Worm (Caenorhabditis elegans) whole organism, young adult: Measurements from ENCODE around the gene npp-3.

ENCODE experiments used
- B0261.1 ChIP-seq: sonication (generic microtip); optimal IDR thresholded peaks from 2 replicates; lab custom pipeline; 2016; ENCODE audit warnings: mild to moderate bottlenecking, missing genetic modification characterization, moderate library complexity, missing compliant biosample characterization
- C06A6.2 ChIP-seq: fragments of 200-800 bp; sonication (Bioruptor generic); conservative IDR thresholded peaks from 2 replicates; pipeline ENCODE4 v1.3.6; 2022; ENCODE audit warnings: missing genetic modification characterization, missing compliant biosample characterization
- C17E4.6 ChIP-seq: fragments of 200-800 bp; sonication (Bioruptor generic); IDR thresholded peaks from 2 replicates; pipeline ENCODE4 v1.3.6; 2022; ENCODE audit warnings: missing genetic modification reagents, missing genetic modification characterization, missing compliant biosample characterization
- F22D6.2 ChIP-seq: sonication (generic microtip); optimal IDR thresholded peaks from 2 replicates; lab custom pipeline; 2016; ENCODE audit warnings: mild to moderate bottlenecking, missing genetic modification characterization, missing compliant biosample characterization
- F55B11.4 ChIP-seq: sonication (generic microtip); optimal IDR thresholded peaks from 2 replicates; lab custom pipeline; 2016; ENCODE audit warnings: missing compliant biosample characterization, missing genetic modification characterization, borderline replicate concordance; ENCODE audit not compliant: insufficient read depth
- F57A8.1 ChIP-seq: fragments of 200-800 bp; sonication (Bioruptor generic); optimal IDR thresholded peaks from 2 replicates; lab custom pipeline; 2018; ENCODE audit warnings: mild to moderate bottlenecking, missing genetic modification characterization, moderate library complexity, missing compliant biosample characterization
- F57C9.4 ChIP-seq: sonication (generic microtip); optimal IDR thresholded peaks from 2 replicates; lab custom pipeline; 2017; ENCODE audit warnings: mild to moderate bottlenecking, missing genetic modification characterization, missing compliant biosample characterization
- T26A5.8 ChIP-seq: sonication (generic microtip); optimal IDR thresholded peaks from 2 replicates; lab custom pipeline; 2016; ENCODE audit warnings: missing genetic modification characterization, missing compliant biosample characterization
- Y53F4B.3 ChIP-seq: fragments of 200-800 bp; sonication (Bioruptor generic); IDR thresholded peaks from 2 replicates; pipeline ENCODE4 v1.3.6; 2022; ENCODE audit warnings: missing genetic modification reagents, missing genetic modification characterization, missing compliant biosample characterization
- Y56A3A.18 ChIP-seq: fragments of 200-800 bp; sonication (Bioruptor generic); IDR thresholded peaks from 2 replicates; pipeline ENCODE4 v1.3.6; 2022; ENCODE audit warnings: missing genetic modification reagents, missing genetic modification characterization, missing compliant biosample characterization
- ZK185.1 ChIP-seq: sonication (generic microtip); optimal IDR thresholded peaks from 2 replicates; lab custom pipeline; 2016; ENCODE audit warnings: mild to moderate bottlenecking, missing genetic modification characterization, missing compliant biosample characterization; ENCODE audit not compliant: poor library complexity, severe bottlenecking
- athp-1 ChIP-seq: sonication (generic microtip); optimal IDR thresholded peaks from 2 replicates; lab custom pipeline; 2017; ENCODE audit warnings: mild to moderate bottlenecking, missing genetic modification characterization, missing compliant biosample characterization
- attf-5 ChIP-seq: fragments of 200-800 bp; sonication (Bioruptor generic); optimal IDR thresholded peaks from 2 replicates; lab custom pipeline; 2018; ENCODE audit warnings: mild to moderate bottlenecking, missing genetic modification characterization, missing compliant biosample characterization
- bed-1 ChIP-seq: fragments of 200-800 bp; sonication (Bioruptor generic); IDR thresholded peaks from 2 replicates; pipeline ENCODE4 v1.3.6; 2022; ENCODE audit warnings: missing genetic modification reagents, missing genetic modification characterization, missing compliant biosample characterization
- cebp-1 ChIP-seq, 2 experiments: fragments of 200-800 bp in 1 of 2; sonication (Bioruptor generic) in 1 of 2; sonication (generic microtip) in 1 of 2; IDR thresholded peaks in 1 of 2; optimal IDR thresholded peaks in 1 of 2; 2 replicates each; pipeline versions ENCODE4 v1.3.6 to Lab custom; 2017 to 2022; ENCODE audit warnings: missing compliant biosample characterization in 2 of 2, missing genetic modification characterization in 2 of 2, mild to moderate bottlenecking in 1 of 2, missing genetic modification reagents in 1 of 2, moderate library complexity in 1 of 2
- ceh-40 ChIP-seq: fragments of 200-800 bp; sonication (Bioruptor generic); IDR thresholded peaks from 2 replicates; pipeline ENCODE4 v1.3.6; 2022; ENCODE audit warnings: missing genetic modification characterization, missing compliant biosample characterization
- ceh-58 ChIP-seq: fragments of 200-800 bp; sonication (Bioruptor generic); IDR thresholded peaks from 2 replicates; pipeline ENCODE4 v1.3.6; 2022; ENCODE audit warnings: missing genetic modification characterization, missing compliant biosample characterization
- dpff-1 ChIP-seq: sonication (generic microtip); optimal IDR thresholded peaks from 2 replicates; lab custom pipeline; 2017; ENCODE audit warnings: mild to moderate bottlenecking, missing genetic modification characterization, missing compliant biosample characterization
- dpl-1 ChIP-seq: fragments of 150-350 bp; optimal IDR thresholded peaks from 2 replicates; lab custom pipeline; 2014; ENCODE audit warnings: missing biosample characterization, missing genetic modification reagents, missing genetic modification characterization
- efl-1 ChIP-seq: fragments of 150-350 bp; optimal IDR thresholded peaks from 2 replicates; lab custom pipeline; 2014; ENCODE audit warnings: missing biosample characterization, missing genetic modification reagents, missing genetic modification characterization
- egrh-3 ChIP-seq: fragments of 200-800 bp; sonication (Bioruptor generic); IDR thresholded peaks from 2 replicates; pipeline ENCODE4 v1.3.6; 2022; ENCODE audit warnings: missing genetic modification reagents, missing genetic modification characterization, missing compliant biosample characterization
- ekl-4 ChIP-seq: fragments of 200-800 bp; sonication (Bioruptor generic); IDR thresholded peaks from 2 replicates; pipeline ENCODE4 v1.3.6; 2022; ENCODE audit warnings: missing genetic modification reagents, missing genetic modification characterization, missing compliant biosample characterization
- ets-4 ChIP-seq: fragments of 200-800 bp; sonication (Bioruptor generic); optimal IDR thresholded peaks from 2 replicates; lab custom pipeline; 2018; ENCODE audit warnings: mild to moderate bottlenecking, missing genetic modification characterization, missing compliant biosample characterization
- fkh-3 ChIP-seq: sonication (generic microtip); optimal IDR thresholded peaks from 2 replicates; lab custom pipeline; 2016; ENCODE audit warnings: mild to moderate bottlenecking, missing genetic modification characterization, missing compliant biosample characterization
- gei-17 ChIP-seq: fragments of 200-800 bp; sonication (Bioruptor generic); optimal IDR thresholded peaks from 2 replicates; lab custom pipeline; 2018; ENCODE audit warnings: mild to moderate bottlenecking, missing genetic modification characterization, missing compliant biosample characterization
- hrde-1 ChIP-seq: sonication (generic microtip); optimal IDR thresholded peaks from 2 replicates; lab custom pipeline; 2016; ENCODE audit warnings: missing genetic modification characterization, mild to moderate bottlenecking, missing compliant biosample characterization, moderate library complexity, missing genotype, missing genetic modification reagents, borderline replicate concordance
- let-526 ChIP-seq: fragments of 200-800 bp; sonication (Bioruptor generic); IDR thresholded peaks from 2 replicates; pipeline ENCODE4 v1.3.6; 2022; ENCODE audit warnings: missing genetic modification reagents, missing genetic modification characterization, missing compliant biosample characterization
- lin-40 ChIP-seq: sonication (generic microtip); optimal IDR thresholded peaks from 2 replicates; lab custom pipeline; 2016; ENCODE audit warnings: missing genetic modification characterization, mild to moderate bottlenecking, missing compliant biosample characterization, missing genotype, missing genetic modification reagents
- lir-1 ChIP-seq: fragments of 200-800 bp; sonication (Bioruptor generic); conservative IDR thresholded peaks from 2 replicates; pipeline ENCODE4 v1.3.6; 2022; ENCODE audit warnings: missing genetic modification reagents, missing genetic modification characterization, missing compliant biosample characterization
- lsl-1 ChIP-seq: fragments of 200-800 bp; sonication (Bioruptor generic); optimal IDR thresholded peaks from 2 replicates; lab custom pipeline; 2018; ENCODE audit warnings: mild to moderate bottlenecking, missing genetic modification characterization, moderate library complexity, missing compliant biosample characterization
- madf-10 ChIP-seq: sonication (generic microtip); optimal IDR thresholded peaks from 2 replicates; lab custom pipeline; 2016; ENCODE audit warnings: mild to moderate bottlenecking, missing genetic modification characterization, missing compliant biosample characterization
- madf-3 ChIP-seq: fragments of 200-800 bp; sonication (Bioruptor generic); IDR thresholded peaks from 2 replicates; pipeline ENCODE4 v1.3.6; 2022; ENCODE audit warnings: missing genetic modification reagents, missing genetic modification characterization, missing compliant biosample characterization
- mes-4 ChIP-seq: sonication (generic microtip); optimal IDR thresholded peaks from 2 replicates; lab custom pipeline; 2016; ENCODE audit warnings: missing genotype, missing genetic modification characterization, missing compliant biosample characterization
- nhr-80 ChIP-seq: sonication (generic microtip); optimal IDR thresholded peaks from 2 replicates; lab custom pipeline; 2016; ENCODE audit warnings: missing genetic modification characterization, missing compliant biosample characterization
- pbrm-1 ChIP-seq: fragments of 200-800 bp; sonication (Bioruptor generic); IDR thresholded peaks from 2 replicates; pipeline ENCODE4 v1.3.6; 2022; ENCODE audit warnings: missing genetic modification reagents, missing genetic modification characterization, missing compliant biosample characterization
- sdz-38 ChIP-seq: sonication (generic microtip); optimal IDR thresholded peaks from 2 replicates; lab custom pipeline; 2016; ENCODE audit warnings: missing genotype, missing genetic modification characterization, missing compliant biosample characterization
- snpc-3.4 ChIP-seq: sonication (generic microtip); optimal IDR thresholded peaks from 2 replicates; lab custom pipeline; 2017; ENCODE audit warnings: missing genetic modification characterization, mild to moderate bottlenecking, missing compliant biosample characterization, antibody characterized with exemption, moderate library complexity, missing genotype, missing genetic modification reagents
- snpc-4 ChIP-seq, 5 experiments: fragments of 150-350 bp in 1 of 5; sonication (generic microtip) in 4 of 5; optimal IDR thresholded peaks; 2 replicates each; lab custom pipeline; 2014 to 2018; ENCODE audit warnings: missing genetic modification characterization in 5 of 5, missing biosample characterization in 3 of 5, antibody characterized with exemption in 2 of 5, mild to moderate bottlenecking in 2 of 5, missing compliant biosample characterization in 2 of 5, missing genotype in 2 of 5, moderate library complexity in 2 of 5, missing genetic modification reagents in 1 of 5
- somi-1 ChIP-seq: fragments of 200-800 bp; sonication (Bioruptor generic); optimal IDR thresholded peaks from 2 replicates; lab custom pipeline; 2018; ENCODE audit warnings: mild to moderate bottlenecking, missing genetic modification characterization, missing compliant biosample characterization
- unc-130 ChIP-seq: sonication (generic microtip); optimal IDR thresholded peaks from 2 replicates; lab custom pipeline; 2016; ENCODE audit warnings: missing genetic modification reagents, missing genetic modification characterization, missing compliant biosample characterization
- unc-62 ChIP-seq: fragments of 150-350 bp; optimal IDR thresholded peaks from 2 replicates; lab custom pipeline; 2014; ENCODE audit warnings: missing biosample characterization, missing genetic modification reagents, missing genetic modification characterization
- xnd-1 ChIP-seq: sonication (generic microtip); optimal IDR thresholded peaks from 2 replicates; lab custom pipeline; 2016; ENCODE audit warnings: missing genotype, missing genetic modification reagents, missing genetic modification characterization, missing compliant biosample characterization
- zfh-2 ChIP-seq: fragments of 200-800 bp; sonication (Bioruptor generic); conservative IDR thresholded peaks from 2 replicates; pipeline ENCODE4 v1.3.6; 2022; ENCODE audit warnings: missing genetic modification reagents, missing genetic modification characterization, missing compliant biosample characterization
- zim-3 ChIP-seq: sonication (generic microtip); optimal IDR thresholded peaks from 2 replicates; lab custom pipeline; 2017; ENCODE audit warnings: mild to moderate bottlenecking, missing genetic modification characterization, moderate library complexity, missing compliant biosample characterization
- ztf-22 ChIP-seq: fragments of 200-800 bp; sonication (Bioruptor generic); optimal IDR thresholded peaks from 2 replicates; lab custom pipeline; 2018; ENCODE audit warnings: mild to moderate bottlenecking, missing genetic modification characterization, moderate library complexity, missing compliant biosample characterization

The npp-3 gene

DNA sequence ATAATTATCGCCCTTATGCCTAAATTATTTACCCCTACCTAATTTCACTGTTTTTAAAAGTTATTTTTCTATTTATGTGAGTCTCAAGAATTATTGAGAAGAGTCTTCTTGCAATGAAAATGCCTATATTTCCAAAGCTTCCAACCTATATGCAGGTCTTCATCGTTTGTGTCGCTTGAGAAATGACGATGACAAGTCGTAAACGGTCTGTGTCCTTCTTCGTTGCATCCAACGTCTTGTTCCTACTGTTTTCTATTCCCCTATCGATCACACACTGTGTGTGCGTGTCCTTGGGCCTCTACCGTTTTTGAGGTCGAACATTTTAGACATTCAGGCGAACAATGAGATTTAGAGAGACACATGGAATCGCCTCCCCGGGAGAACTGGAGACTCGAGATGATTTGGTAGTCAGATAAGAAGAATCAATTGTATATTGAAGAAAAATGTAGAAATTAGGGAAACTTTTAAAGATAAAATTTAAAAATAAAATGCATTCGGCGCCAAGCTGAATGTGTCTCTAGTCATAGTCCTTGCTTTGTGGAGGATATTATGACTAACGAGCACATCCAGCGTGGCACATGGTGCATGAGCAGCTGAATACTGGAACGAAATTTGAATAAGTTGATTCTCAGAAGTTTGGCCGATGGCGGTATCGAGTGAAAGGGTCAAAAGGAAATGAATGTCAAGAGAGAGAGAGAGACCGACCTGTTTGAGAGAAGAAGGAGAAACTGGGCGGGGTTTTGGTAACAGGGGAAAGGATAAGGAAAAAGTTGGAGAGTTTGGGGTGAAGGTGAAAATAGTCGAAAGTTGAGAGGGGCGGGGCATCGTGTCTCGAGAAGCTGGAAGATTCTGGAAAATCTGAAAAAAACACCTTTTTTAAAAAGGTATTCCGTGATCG, 6.1 kb upstream of the npp-3 start (continued):
- TF ChIP-seq cebp-1 (GFP tag; IDR thresholded peaks at IDR 0.05; lab: Robert Waterston, UW) (no peak), cebp-1 (tag; optimal IDR thresholded peaks at IDR 0.05; lab: Kevin White, UChicago) (peak; percentile 64), zim-3 (tag; lab: Kevin White, UChicago) (no peak), F57A8.1 (GFP tag; lab: Kevin White, UChicago) (no peak), Y56A3A.18 (0 out of 2 replicates have a peak, but pooled peaks have one; percentile 44), F55B11.4 (tag; lab: Kevin White, UChicago) (no peak), F57C9.4 (tag; lab: Kevin White, UChicago) (no peak), somi-1 (GFP tag; lab: Kevin White, UChicago) (no peak), pbrm-1 (GFP tag; lab: Robert Waterston, UW) (peak; percentile 55; the same call in 1 of the 2 replicates), bed-1 (GFP tag; lab: Robert Waterston, UW) (no peak), mes-4 (no peak), efl-1 (GFP tag; lab: Kevin White, UChicago) (peak; percentile 44), attf-5 (GFP tag; lab: Kevin White, UChicago) (peak; percentile 39), T26A5.8 (tag; lab: Kevin White, UChicago) (peak; percentile 75), gei-17 (no peak), dpff-1 (tag; lab: Kevin White, UChicago) (peak; percentile 55), C06A6.2 (GFP tag; lab: Robert Waterston, UW) (no peak), sdz-38 (no peak), Y53F4B.3 (GFP tag; lab: Robert Waterston, UW) (no peak), lir-1 (GFP tag; lab: Robert Waterston, UW) (no peak), B0261.1 (tag; lab: Kevin White, UChicago) (no peak), ceh-58 (GFP tag; lab: Robert Waterston, UW) (0 out of 2 replicates have a peak, but pooled peaks have one; percentile 33), ceh-40 (GFP tag; lab: Robert Waterston, UW) (peak; percentile 27; the same call in 1 of the 2 replicates), let-526 (no peak), snpc-4 (GFP tag; optimal IDR thresholded peaks at IDR 0.05; lab: Kevin White, UChicago) (peak; percentile 45), snpc-4 (tag; optimal IDR thresholded peaks at IDR 0.05; lab: Kevin White, UChicago) (peak in 2 of 4 experiments; percentile 15 to 18), zfh-2 (GFP tag; lab: Robert Waterston, UW) (no peak), lsl-1 (GFP tag; lab: Kevin White, UChicago) (peak; percentile 50), egrh-3 (GFP tag; lab: Robert Waterston, UW) (no peak), unc-62 (GFP tag; lab: Kevin White, UChicago) (no peak), madf-10 (tag; lab: Kevin White, UChicago) (no peak), fkh-3 (tag; lab: Kevin White, UChicago) (peak; percentile 74), athp-1 (tag; lab: Kevin White, UChicago) (peak; percentile 86), ets-4 (GFP tag; lab: Kevin White, UChicago) (no peak), lin-40 (tag; lab: Kevin White, UChicago) (no peak), ZK185.1 (no peak), madf-3 (peak; percentile 77; the same call in 1 of the 2 replicates), xnd-1 (tag; lab: Kevin White, UChicago) (peak; percentile 44), C17E4.6 (GFP tag; lab: Robert Waterston, UW) (peak; percentile 77), ztf-22 (GFP tag; lab: Kevin White, UChicago) (no peak), F22D6.2 (tag; lab: Kevin White, UChicago) (no peak), ekl-4 (GFP tag; lab: Robert Waterston, UW) (peak; percentile 67), dpl-1 (GFP tag; lab: Kevin White, UChicago) (no peak), nhr-80 (tag; lab: Kevin White, UChicago) (no peak), snpc-3.4 (tag; lab: Kevin White, UChicago) (peak; percentile 79), hrde-1 (tag; lab: Kevin White, UChicago) (peak; percentile 97), unc-130 (GFP tag; lab: Kevin White, UChicago) (peak; percentile 84)
